Fruit fly (Drosophila melanogaster) whole organism, embryonic: Measurements from ENCODE around the gene CG2909.

Experiments used
- Ada2b ChIP-seq: fragments of 200-800 bp; sonication (Bioruptor generic); IDR thresholded peaks from 2 replicates; pipeline ENCODE4 v1.3.6; 2022; ENCODE audit warnings: missing biosample characterization, missing genetic modification characterization
- BEAF-32 ChIP-seq: fragments of 200-800 bp; sonication (Bioruptor generic); optimal IDR thresholded peaks from 3 replicates; lab custom pipeline; 2017; ENCODE audit warnings: missing biosample characterization, missing genetic modification characterization, mild to moderate bottlenecking, moderate library complexity, missing genetic modification reagents
- BtbVII ChIP-seq: fragments of 200-800 bp; sonication (Bioruptor generic); optimal IDR thresholded peaks from 3 replicates; lab custom pipeline; 2017; ENCODE audit warnings: missing biosample characterization, mild to moderate bottlenecking, missing genetic modification characterization
- CG10209 ChIP-seq: fragments of 200-800 bp; sonication (Bioruptor generic); optimal IDR thresholded peaks from 3 replicates; lab custom pipeline; 2017; ENCODE audit warnings: missing biosample characterization, mild to moderate bottlenecking, missing genetic modification characterization, missing genetic modification reagents
- CG10267 ChIP-seq: fragments of 200-800 bp; sonication (Bioruptor generic); optimal IDR thresholded peaks from 2 replicates; lab custom pipeline; 2018; ENCODE audit warnings: missing biosample characterization, mild to moderate bottlenecking, missing genetic modification characterization, moderate library complexity
- CG11504 ChIP-seq: fragments of 200-800 bp; sonication (Bioruptor generic); optimal IDR thresholded peaks from 3 replicates; lab custom pipeline; 2019; ENCODE audit warnings: missing biosample characterization, mild to moderate bottlenecking, missing genetic modification characterization, moderate library complexity
- CG11695 ChIP-seq: fragments of 200-800 bp; sonication (Bioruptor generic); IDR thresholded peaks from 3 replicates; pipeline ENCODE4 v1.3.6; 2022; ENCODE audit warnings: missing biosample characterization, missing genetic modification characterization
- CG11696 ChIP-seq: fragments of 200-800 bp; sonication (Bioruptor generic); IDR thresholded peaks from 2 replicates; pipeline ENCODE4 v1.3.6; 2022; ENCODE audit warnings: missing biosample characterization, missing genetic modification characterization
- CG11723 ChIP-seq: fragments of 200-800 bp; sonication (Bioruptor generic); optimal IDR thresholded peaks from 2 replicates; lab custom pipeline; 2017; ENCODE audit warnings: missing biosample characterization, mild to moderate bottlenecking, missing genetic modification characterization
- CG12236 ChIP-seq: fragments of 200-800 bp; sonication (Bioruptor generic); optimal IDR thresholded peaks from 2 replicates; lab custom pipeline; 2016; ENCODE audit warnings: missing biosample characterization, missing genetic modification characterization
- CG13296 ChIP-seq: fragments of 200-800 bp; sonication (Bioruptor generic); optimal IDR thresholded peaks from 3 replicates; lab custom pipeline; 2018; ENCODE audit warnings: missing biosample characterization, mild to moderate bottlenecking, missing genetic modification characterization
- CG13775 ChIP-seq: fragments of 200-800 bp; sonication (Bioruptor generic); optimal IDR thresholded peaks from 3 replicates; lab custom pipeline; 2017; ENCODE audit warnings: missing biosample characterization, mild to moderate bottlenecking, missing genetic modification characterization
- CG14050 ChIP-seq: fragments of 200-800 bp; sonication (Bioruptor generic); IDR thresholded peaks from 3 replicates; pipeline ENCODE4 v1.3.6; 2022; ENCODE audit warnings: missing biosample characterization, missing genetic modification characterization
- CG16863 ChIP-seq: fragments of 200-800 bp; sonication (Bioruptor generic); optimal IDR thresholded peaks from 3 replicates; lab custom pipeline; 2016; ENCODE audit warnings: missing biosample characterization, missing genetic modification characterization
- CG2199 ChIP-seq: fragments of 200-800 bp; sonication (Bioruptor generic); IDR thresholded peaks from 3 replicates; pipeline ENCODE4 v1.3.6; 2022; ENCODE audit warnings: missing biosample characterization, missing genetic modification characterization
- CG31365 ChIP-seq: fragments of 200-800 bp; sonication (Bioruptor generic); optimal IDR thresholded peaks from 2 replicates; lab custom pipeline; 2018; ENCODE audit warnings: missing biosample characterization, mild to moderate bottlenecking, missing genetic modification characterization
- CG32772 ChIP-seq: fragments of 200-800 bp; sonication (Bioruptor generic); IDR thresholded peaks from 2 replicates; pipeline ENCODE4 v1.3.6; 2022; ENCODE audit warnings: missing biosample characterization, missing genetic modification characterization
- CG4820 ChIP-seq: fragments of 200-800 bp; sonication (Bioruptor generic); optimal IDR thresholded peaks from 3 replicates; lab custom pipeline; 2016; ENCODE audit warnings: missing biosample characterization, missing genetic modification characterization
- CG5180 ChIP-seq: fragments of 200-800 bp; sonication (Bioruptor generic); optimal IDR thresholded peaks from 3 replicates; lab custom pipeline; 2017; ENCODE audit warnings: missing biosample characterization, missing genetic modification characterization, mild to moderate bottlenecking, moderate library complexity, missing genetic modification reagents
- CG6689 ChIP-seq: fragments of 200-800 bp; sonication (Bioruptor generic); IDR thresholded peaks from 2 replicates; pipeline ENCODE4 v1.3.6; 2022; ENCODE audit warnings: missing biosample characterization, missing genetic modification characterization
- CG7556 ChIP-seq: fragments of 200-800 bp; sonication (Bioruptor generic); optimal IDR thresholded peaks from 2 replicates; lab custom pipeline; 2017; ENCODE audit warnings: missing biosample characterization, mild to moderate bottlenecking, missing genetic modification characterization
- CG8924 ChIP-seq: fragments of 200-800 bp; optimal IDR thresholded peaks from 3 replicates; lab custom pipeline; 2019; ENCODE audit warnings: missing biosample characterization, mild to moderate bottlenecking, missing genetic modification characterization, moderate library complexity
- CG9727 ChIP-seq: fragments of 200-800 bp; sonication (Bioruptor generic); optimal IDR thresholded peaks from 3 replicates; lab custom pipeline; 2017; ENCODE audit warnings: missing biosample characterization, mild to moderate bottlenecking, missing genetic modification characterization
- Camta ChIP-seq: fragments of 200-800 bp; sonication (Bioruptor generic); optimal IDR thresholded peaks from 2 replicates; lab custom pipeline; 2016; ENCODE audit warnings: missing biosample characterization, missing genetic modification characterization
- Fer1 ChIP-seq: fragments of 200-800 bp; sonication (Bioruptor generic); optimal IDR thresholded peaks from 2 replicates; lab custom pipeline; 2017; ENCODE audit warnings: missing biosample characterization, mild to moderate bottlenecking, missing genetic modification characterization
- Fer3 ChIP-seq: fragments of 200-800 bp; sonication (Bioruptor generic); optimal IDR thresholded peaks from 2 replicates; lab custom pipeline; 2018; ENCODE audit warnings: missing biosample characterization, mild to moderate bottlenecking, missing genetic modification characterization, moderate library complexity
- Mes4 ChIP-seq: fragments of 200-800 bp; sonication (Bioruptor generic); optimal IDR thresholded peaks from 2 replicates; lab custom pipeline; 2016; ENCODE audit warnings: missing biosample characterization, missing genetic modification characterization
- NFAT ChIP-seq: fragments of 200-800 bp; sonication (Bioruptor generic); IDR thresholded peaks from 2 replicates; pipeline ENCODE4 v1.3.6; 2022; ENCODE audit warnings: missing biosample characterization, missing genetic modification characterization
- Sry-β ChIP-seq: fragments of 200-800 bp; sonication (Bioruptor generic); optimal IDR thresholded peaks from 2 replicates; lab custom pipeline; 2018; ENCODE audit warnings: missing biosample characterization, mild to moderate bottlenecking, missing genetic modification characterization, moderate library complexity
- ab ChIP-seq: fragments of 200-800 bp; sonication (Bioruptor generic); optimal IDR thresholded peaks from 2 replicates; lab custom pipeline; 2016; ENCODE audit warnings: missing biosample characterization, missing genetic modification characterization
- aop ChIP-seq: fragments of 200-800 bp; sonication (Bioruptor generic); IDR thresholded peaks from 2 replicates; pipeline ENCODE4 v1.3.6; 2022; ENCODE audit warnings: missing biosample characterization, missing genetic modification characterization
- ato ChIP-seq: fragments of 200-800 bp; sonication (Bioruptor generic); IDR thresholded peaks from 2 replicates; pipeline ENCODE4 v1.3.6; 2022; ENCODE audit warnings: missing biosample characterization, missing genetic modification characterization; ENCODE audit not compliant: partially characterized antibody
- caup ChIP-seq: fragments of 200-800 bp; sonication (Bioruptor generic); optimal IDR thresholded peaks from 3 replicates; lab custom pipeline; 2017; ENCODE audit warnings: missing biosample characterization, mild to moderate bottlenecking, missing genetic modification characterization, moderate library complexity; ENCODE audit not compliant: severe bottlenecking
- cg ChIP-seq: fragments of 200-800 bp; sonication (Bioruptor generic); optimal IDR thresholded peaks from 3 replicates; lab custom pipeline; 2019; ENCODE audit warnings: missing biosample characterization, mild to moderate bottlenecking, missing genetic modification characterization, moderate library complexity
- corto ChIP-seq: fragments of 200-800 bp; sonication (Bioruptor generic); optimal IDR thresholded peaks from 2 replicates; lab custom pipeline; 2016; ENCODE audit warnings: missing biosample characterization, mild to moderate bottlenecking, missing genetic modification characterization, moderate library complexity
- croc ChIP-seq: fragments of 200-800 bp; sonication (Bioruptor generic); conservative IDR thresholded peaks from 3 replicates; pipeline ENCODE4 v1.3.6; 2022; ENCODE audit warnings: missing biosample characterization, missing genetic modification characterization
- cwo ChIP-seq: fragments of 200-800 bp; sonication (Bioruptor generic); optimal IDR thresholded peaks from 3 replicates; lab custom pipeline; 2017; ENCODE audit warnings: missing biosample characterization, missing genetic modification characterization, mild to moderate bottlenecking, moderate library complexity, missing genetic modification reagents
- dm ChIP-seq: fragments of 200-800 bp; sonication (Bioruptor generic); optimal IDR thresholded peaks from 3 replicates; lab custom pipeline; 2016; ENCODE audit warnings: missing biosample characterization, missing genetic modification characterization
- eyg ChIP-seq: fragments of 200-800 bp; sonication (Bioruptor generic); optimal IDR thresholded peaks from 3 replicates; lab custom pipeline; 2016; ENCODE audit warnings: missing biosample characterization, missing genetic modification characterization
- fd3F ChIP-seq: fragments of 200-800 bp; sonication (Bioruptor generic); optimal IDR thresholded peaks from 2 replicates; lab custom pipeline; 2018; ENCODE audit warnings: missing biosample characterization, mild to moderate bottlenecking, missing genetic modification characterization, moderate library complexity
- h ChIP-seq: fragments of >200 bp; optimal IDR thresholded peaks from 2 replicates; lab custom pipeline; 2017
- kni ChIP-seq: fragments of 200-800 bp; sonication (Bioruptor generic); optimal IDR thresholded peaks from 3 replicates; lab custom pipeline; 2017; ENCODE audit warnings: mild to moderate bottlenecking, missing biosample characterization, missing genetic modification reagents, missing genetic modification characterization
- nau ChIP-seq: fragments of 200-800 bp; sonication (Bioruptor generic); optimal IDR thresholded peaks from 3 replicates; lab custom pipeline; 2017; ENCODE audit warnings: missing biosample characterization, mild to moderate bottlenecking, missing genetic modification characterization, missing genetic modification reagents
- nerfin-2 ChIP-seq: fragments of 200-800 bp; sonication (Bioruptor generic); IDR thresholded peaks from 2 replicates; pipeline ENCODE4 v1.3.6; 2022; ENCODE audit warnings: missing biosample characterization, missing genetic modification characterization; ENCODE audit not compliant: partially characterized antibody
- nmo ChIP-seq: fragments of 200-800 bp; sonication (Bioruptor generic); optimal IDR thresholded peaks from 2 replicates; lab custom pipeline; 2018; ENCODE audit warnings: missing biosample characterization, mild to moderate bottlenecking, missing genetic modification characterization, moderate library complexity
- p53 ChIP-seq: fragments of 200-800 bp; sonication (Bioruptor generic); optimal IDR thresholded peaks from 2 replicates; lab custom pipeline; 2016; ENCODE audit warnings: missing biosample characterization, missing genetic modification characterization
- tap ChIP-seq: fragments of 200-800 bp; optimal IDR thresholded peaks from 3 replicates; lab custom pipeline; 2019; ENCODE audit warnings: missing biosample characterization, mild to moderate bottlenecking, missing genetic modification characterization, moderate library complexity
- tin ChIP-seq: fragments of 200-800 bp; sonication (Bioruptor generic); optimal IDR thresholded peaks from 3 replicates; lab custom pipeline; 2016; ENCODE audit warnings: missing biosample characterization, missing genetic modification characterization
- wdn ChIP-seq: fragments of 200-800 bp; sonication (Bioruptor generic); IDR thresholded peaks from 2 replicates; pipeline ENCODE4 v1.3.6; 2022; ENCODE audit warnings: missing biosample characterization, missing genetic modification characterization
- wek ChIP-seq: fragments of 200-800 bp; sonication (Bioruptor generic); optimal IDR thresholded peaks from 3 replicates; lab custom pipeline; 2018; ENCODE audit warnings: missing biosample characterization, mild to moderate bottlenecking, missing genetic modification characterization, moderate library complexity

CG2909 gene

dm6 chrX:10365748-10366415 lies 39.6 kb downstream of the CG2909 start (continued):
- TF ChIP-seq CG13296 (GFP tag; lab: Kevin White, UChicago) (no peak), CG31365 (no peak), caup (GFP tag; lab: Kevin White, UChicago) (peak; percentile 15), CG11695 (no peak), CG2199 (GFP tag; lab: Robert Waterston, UW) (no peak), CG13775 (GFP tag; lab: Kevin White, UChicago) (no peak), CG4820 (GFP tag; lab: Kevin White, UChicago) (no peak), fd3F (GFP tag; lab: Kevin White, UChicago) (no peak), BtbVII (GFP tag; lab: Kevin White, UChicago) (no peak), p53 (GFP tag; lab: Kevin White, UChicago) (no peak), CG8924 (peak; percentile 61), CG32772 (GFP tag; lab: Robert Waterston, UW) (no peak), Fer1 (GFP tag; lab: Kevin White, UChicago) (peak; percentile 62), aop (GFP tag; lab: Robert Waterston, UW) (no peak), CG6689 (GFP tag; lab: Robert Waterston, UW) (no peak), Ada2b (GFP tag; lab: Robert Waterston, UW) (no peak), CG11504 (peak; percentile 18), nmo (peak; percentile 42), CG16863 (GFP tag; lab: Kevin White, UChicago) (no peak), wdn (GFP tag; lab: Robert Waterston, UW) (no peak), CG11723 (GFP tag; lab: Kevin White, UChicago) (no peak), wek (GFP tag; lab: Kevin White, UChicago) (peak; percentile 23), Fer3 (tag; lab: Kevin White, UChicago) (no peak), Mes4 (GFP tag; lab: Kevin White, UChicago) (no peak), CG12236 (no peak), dm (GFP tag; lab: Kevin White, UChicago) (no peak), NFAT (GFP tag; lab: Robert Waterston, UW) (no peak), cwo (GFP tag; lab: Kevin White, UChicago) (no peak), cg (peak; percentile 97), CG5180 (no peak), BEAF-32 (GFP tag; lab: Kevin White, UChicago) (peak; percentile 86), CG14050 (GFP tag; lab: Robert Waterston, UW) (no peak), tin (peak; percentile 2), h (no peak), nerfin-2 (GFP tag; lab: Robert Waterston, UW) (peak; percentile 95), CG11696 (GFP tag; lab: Robert Waterston, UW) (no peak), nau (GFP tag; lab: Kevin White, UChicago) (no peak), CG9727 (no peak), ab (GFP tag; lab: Kevin White, UChicago) (no peak), Camta (GFP tag; lab: Kevin White, UChicago) (peak; percentile 26), CG10209 (GFP tag; lab: Kevin White, UChicago) (no peak), CG7556 (GFP tag; lab: Kevin White, UChicago) (peak; percentile 1), corto (GFP tag; lab: Kevin White, UChicago) (no peak), ato (peak; percentile 97), tap (tag; lab: Kevin White, UChicago) (no peak), eyg (no peak), CG10267 (tag; lab: Kevin White, UChicago) (no peak), kni (GFP tag; lab: Kevin White, UChicago) (no peak), croc (GFP tag; lab: Robert Waterston, UW) (no peak), Sry-β (GFP tag; lab: Kevin White, UChicago) (no peak)
